Worm (Caenorhabditis elegans) whole organism, L2 larva: ENCODE results near the gene set-16.
A peak's percentile ranks its signal among the peaks of the same experiment; 100 is the strongest.

Experiments used
- C34F6.9 ChIP-seq: fragments of 150-350 bp; optimal IDR thresholded peaks from 2 replicates; lab custom pipeline; 2014; ENCODE audit warnings: missing biosample characterization, missing genetic modification characterization
- F13H6.1 ChIP-seq: sonication (generic microtip); optimal IDR thresholded peaks from 2 replicates; lab custom pipeline; 2016; ENCODE audit warnings: missing genetic modification characterization, missing compliant biosample characterization
- R02D3.7 ChIP-seq: fragments of 150-350 bp; optimal IDR thresholded peaks from 2 replicates; lab custom pipeline; 2014; ENCODE audit warnings: missing biosample characterization, missing genetic modification characterization
- ZK546.5 ChIP-seq: sonication (generic microtip); optimal IDR thresholded peaks from 2 replicates; lab custom pipeline; 2017; ENCODE audit warnings: missing biosample characterization, missing genetic modification characterization
- alr-1 ChIP-seq: fragments of 150-350 bp; optimal IDR thresholded peaks from 2 replicates; lab custom pipeline; 2014; ENCODE audit warnings: missing biosample characterization, missing genetic modification characterization
- aly-2 ChIP-seq: fragments of 150-350 bp; optimal IDR thresholded peaks from 2 replicates; lab custom pipeline; 2014; ENCODE audit warnings: missing biosample characterization, missing genetic modification characterization
- ama-1 ChIP-seq: fragments of 150-350 bp; optimal IDR thresholded peaks from 2 replicates; lab custom pipeline; 2018; ENCODE audit warnings: inconsistent platforms
- blmp-1 ChIP-seq: sonication (generic microtip); optimal IDR thresholded peaks from 2 replicates; lab custom pipeline; 2017; ENCODE audit warnings: missing genetic modification characterization, mild to moderate bottlenecking, missing compliant biosample characterization, antibody characterized with exemption, moderate library complexity; ENCODE audit not compliant: insufficient read depth
- ceh-16 ChIP-seq: fragments of 150-350 bp; optimal IDR thresholded peaks from 2 replicates; lab custom pipeline; 2014; ENCODE audit warnings: missing biosample characterization, missing genetic modification characterization
- ceh-82 ChIP-seq: fragments of 150-350 bp; optimal IDR thresholded peaks from 2 replicates; lab custom pipeline; 2014; ENCODE audit warnings: missing biosample characterization, missing genetic modification characterization
- crh-2 ChIP-seq: sonication (generic microtip); optimal IDR thresholded peaks from 2 replicates; lab custom pipeline; 2017; ENCODE audit warnings: missing biosample characterization, missing genetic modification characterization
- dmd-4 ChIP-seq: sonication (generic microtip); optimal IDR thresholded peaks from 2 replicates; lab custom pipeline; 2017; ENCODE audit warnings: missing biosample characterization, missing genetic modification characterization
- egl-27 ChIP-seq: sonication (generic microtip); optimal IDR thresholded peaks from 3 replicates; lab custom pipeline; 2017; ENCODE audit warnings: missing biosample characterization, missing genetic modification reagents, missing genetic modification characterization
- elt-3 ChIP-seq: sonication (generic microtip); optimal IDR thresholded peaks from 2 replicates; lab custom pipeline; 2017; ENCODE audit warnings: missing biosample characterization, missing genetic modification characterization
- gmeb-1 ChIP-seq: fragments of 150-350 bp; optimal IDR thresholded peaks from 2 replicates; lab custom pipeline; 2014; ENCODE audit warnings: missing biosample characterization, missing genetic modification characterization
- lin-11 ChIP-seq: fragments of 150-350 bp; sonication (generic microtip); optimal IDR thresholded peaks from 2 replicates; lab custom pipeline; 2014; ENCODE audit warnings: missing biosample characterization, missing genetic modification characterization, inconsistent platforms, mixed read lengths
- lin-13 ChIP-seq: fragments of 150-350 bp; optimal IDR thresholded peaks from 2 replicates; lab custom pipeline; 2014; ENCODE audit warnings: missing biosample characterization, missing genetic modification reagents, missing genetic modification characterization
- lin-39 ChIP-seq: fragments of 150-350 bp; optimal IDR thresholded peaks from 2 replicates; lab custom pipeline; 2014; ENCODE audit warnings: missing biosample characterization, missing genetic modification reagents, missing genetic modification characterization
- lsy-2 ChIP-seq, 2 experiments: fragments of 150-350 bp in 1 of 2; sonication (generic microtip) in 1 of 2; optimal IDR thresholded peaks; 2 replicates each; lab custom pipeline; 2014 to 2017; ENCODE audit warnings: missing biosample characterization in 2 of 2, missing genetic modification characterization in 2 of 2
- mbf-1 ChIP-seq: sonication (generic microtip); optimal IDR thresholded peaks from 2 replicates; lab custom pipeline; 2017; ENCODE audit warnings: missing biosample characterization, missing genetic modification characterization
- nhr-10 ChIP-seq: sonication (generic microtip); optimal IDR thresholded peaks from 2 replicates; lab custom pipeline; 2017; ENCODE audit warnings: missing biosample characterization, missing genetic modification characterization
- nhr-12 ChIP-seq: fragments of 150-350 bp; optimal IDR thresholded peaks from 2 replicates; lab custom pipeline; 2014; ENCODE audit warnings: missing biosample characterization, missing genetic modification characterization
- nhr-129 ChIP-seq: fragments of 150-350 bp; optimal IDR thresholded peaks from 2 replicates; lab custom pipeline; 2014; ENCODE audit warnings: missing biosample characterization, missing genetic modification characterization
- nhr-21 ChIP-seq: fragments of 150-350 bp; optimal IDR thresholded peaks from 2 replicates; lab custom pipeline; 2014; ENCODE audit warnings: missing biosample characterization, missing genetic modification characterization
- nhr-237 ChIP-seq: fragments of 150-350 bp; optimal IDR thresholded peaks from 2 replicates; lab custom pipeline; 2014; ENCODE audit warnings: missing biosample characterization, missing genetic modification characterization
- nhr-25 ChIP-seq: fragments of 150-350 bp; sonication (generic microtip); optimal IDR thresholded peaks from 3 replicates; lab custom pipeline; 2014; ENCODE audit warnings: missing biosample characterization, missing genetic modification characterization
- nhr-6 ChIP-seq: fragments of 150-350 bp; optimal IDR thresholded peaks from 2 replicates; lab custom pipeline; 2014; ENCODE audit warnings: missing biosample characterization, missing genetic modification characterization
- nhr-77 ChIP-seq: fragments of 150-350 bp; optimal IDR thresholded peaks from 2 replicates; lab custom pipeline; 2014; ENCODE audit warnings: missing biosample characterization, missing genetic modification characterization
- peb-1 ChIP-seq: fragments of 150-350 bp; optimal IDR thresholded peaks from 2 replicates; lab custom pipeline; 2014; ENCODE audit warnings: missing biosample characterization, missing genetic modification characterization
- skn-1 ChIP-seq: sonication (generic microtip); optimal IDR thresholded peaks from 2 replicates; lab custom pipeline; 2017; ENCODE audit warnings: missing biosample characterization, missing genetic modification characterization
- sma-3 ChIP-seq: sonication (generic microtip); optimal IDR thresholded peaks from 2 replicates; lab custom pipeline; 2016; ENCODE audit warnings: missing genetic modification reagents, missing genetic modification characterization, missing compliant biosample characterization
- sma-9 ChIP-seq, 2 experiments: fragments of 150-350 bp in 1 of 2; sonication (generic microtip) in 1 of 2; optimal IDR thresholded peaks; 2 replicates each; lab custom pipeline; 2014 to 2016; ENCODE audit warnings: missing genetic modification characterization in 2 of 2, mild to moderate bottlenecking in 1 of 2, missing biosample characterization in 1 of 2, missing compliant biosample characterization in 1 of 2, missing genetic modification reagents in 1 of 2, moderate library complexity in 1 of 2
- snpc-4 ChIP-seq: fragments of 150-350 bp; optimal IDR thresholded peaks from 2 replicates; lab custom pipeline; 2014; ENCODE audit warnings: missing biosample characterization, missing genetic modification characterization
- unc-39 ChIP-seq: fragments of 150-350 bp; optimal IDR thresholded peaks from 2 replicates; lab custom pipeline; 2014; ENCODE audit warnings: missing biosample characterization, missing genetic modification characterization
- unc-55 ChIP-seq: fragments of 150-350 bp; sonication (generic microtip); optimal IDR thresholded peaks from 3 replicates; lab custom pipeline; 2014; ENCODE audit warnings: missing biosample characterization, missing genetic modification reagents, missing genetic modification characterization
- unc-62 ChIP-seq: fragments of 150-350 bp; optimal IDR thresholded peaks from 2 replicates; lab custom pipeline; 2014; ENCODE audit warnings: missing biosample characterization, missing genetic modification reagents, missing genetic modification characterization
- ztf-1 ChIP-seq: fragments of 200-800 bp; sonication (Bioruptor generic); conservative IDR thresholded peaks from 2 replicates; pipeline ENCODE4 v1.3.6; 2022; ENCODE audit warnings: missing genetic modification characterization, missing compliant biosample characterization
- ztf-11 ChIP-seq: sonication (generic microtip); optimal IDR thresholded peaks from 2 replicates; lab custom pipeline; 2017; ENCODE audit warnings: missing biosample characterization, missing genetic modification characterization
- ztf-4 ChIP-seq: fragments of 150-350 bp; optimal IDR thresholded peaks from 2 replicates; lab custom pipeline; 2014; ENCODE audit warnings: missing biosample characterization, missing genetic modification characterization

Gene set-16

DNA sequence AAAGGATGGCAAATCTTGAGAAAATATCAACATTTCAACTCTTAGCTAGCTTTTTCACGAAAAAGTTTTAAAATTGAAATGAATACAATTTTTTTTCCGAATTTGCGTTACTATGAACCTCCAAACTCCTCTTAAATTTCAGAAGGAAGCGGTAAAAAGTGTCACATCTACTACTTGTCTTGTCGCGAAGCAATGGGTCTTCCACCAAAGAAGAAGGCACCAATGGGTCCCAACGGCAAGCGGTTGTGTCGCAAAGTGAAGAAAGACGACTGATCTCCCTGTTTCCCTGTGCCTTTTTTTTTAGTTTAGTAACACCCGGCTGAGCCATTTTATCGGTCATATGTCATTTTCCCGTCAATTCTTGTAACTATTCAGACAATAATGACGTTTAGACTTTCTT, 22.7 kb upstream of the set-16 start:
- TF ChIP-seq peb-1 (no peak), nhr-21 (tag; lab: Kevin White, UChicago) (no peak), sma-3 (no peak), ZK546.5 (tag; lab: Kevin White, UChicago) (no peak), nhr-10 (tag; lab: Kevin White, UChicago) (no peak), ceh-16 (no peak), dmd-4 (tag; lab: Kevin White, UChicago) (no peak), R02D3.7 (no peak), mbf-1 (tag; lab: Kevin White, UChicago) (no peak), F13H6.1 (no peak), blmp-1 (tag; lab: Kevin White, UChicago) (no peak), skn-1 (tag; lab: Kevin White, UChicago) (no peak), unc-62 (GFP tag; lab: Kevin White, UChicago) (no peak)

DNA sequence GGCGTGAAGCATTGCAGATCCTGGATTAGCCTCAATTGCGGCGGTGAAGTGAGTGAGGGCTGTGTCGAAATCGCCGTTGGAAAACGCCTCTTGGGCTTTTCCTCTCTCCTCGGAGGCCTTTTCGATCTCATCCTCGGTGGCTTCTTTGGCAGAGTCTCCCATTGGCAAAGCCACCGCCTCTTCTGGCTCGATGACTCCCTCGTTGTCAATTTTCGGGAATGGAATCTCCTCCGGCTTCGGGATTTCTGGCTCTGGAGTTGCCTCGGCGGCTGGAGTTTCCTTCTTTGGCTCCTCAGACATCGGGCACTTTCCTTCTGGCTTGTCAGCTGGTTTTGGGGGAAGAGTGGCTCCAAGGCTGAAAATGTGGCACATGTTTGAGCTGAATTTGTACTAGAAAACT, 22.0 kb upstream of the set-16 start:
- TF ChIP-seq ztf-1, result no peak
- no peak for TF ChIP-seq elt-3
- TF ChIP-seq nhr-129 (tag; lab: Kevin White, UChicago), result no peak
- no peak for TF ChIP-seq gmeb-1 (tag; lab: Kevin White, UChicago)
- TF ChIP-seq nhr-6 (tag; lab: Kevin White, UChicago), result no peak
- no peak for TF ChIP-seq sma-3
- no peak for TF ChIP-seq nhr-12 (tag; lab: Kevin White, UChicago)
- no peak for TF ChIP-seq snpc-4 (tag; lab: Kevin White, UChicago)
- TF ChIP-seq alr-1 (tag; lab: Kevin White, UChicago), result no peak
- no peak for TF ChIP-seq unc-62 (GFP tag; lab: Kevin White, UChicago)
- no peak for TF ChIP-seq ceh-16
- TF ChIP-seq ama-1 (lab: Kevin White, UChicago), result no peak
- TF ChIP-seq ztf-11, result no peak
- no peak for TF ChIP-seq nhr-77 (tag; lab: Kevin White, UChicago)
- no peak for TF ChIP-seq dmd-4 (tag; lab: Kevin White, UChicago)
- TF ChIP-seq lin-39, result no peak
- no peak for TF ChIP-seq lin-13 (GFP tag; lab: Kevin White, UChicago)
- no peak for TF ChIP-seq aly-2 (tag; lab: Kevin White, UChicago)
- TF ChIP-seq, all 48 proteins: peak for 0

DNA sequence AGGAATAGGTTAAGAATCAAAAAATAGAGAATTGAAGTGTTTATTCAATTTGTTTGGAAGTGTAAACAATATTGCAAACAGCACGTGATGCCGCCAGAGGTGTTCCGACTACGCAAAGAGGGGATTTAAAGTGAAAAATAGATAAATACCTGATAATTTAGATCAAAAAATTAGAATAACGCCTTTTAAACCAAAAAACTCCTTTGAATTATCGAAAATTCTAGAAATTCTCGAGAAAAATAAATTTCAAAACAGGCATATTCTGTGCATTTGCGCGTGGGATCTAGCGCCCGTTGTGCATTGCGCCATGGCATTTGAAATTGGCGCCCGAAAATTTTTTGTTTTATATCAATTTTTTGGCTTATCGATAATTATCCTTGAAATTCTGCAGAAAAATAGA, 21.4 kb upstream of the set-16 start, which contains the start of gene hip-1:
hip-1 (minus strand) TSS at position 225 of the 400 bp plus-strand sequence.
- no peak for TF ChIP-seq unc-39
- no peak for TF ChIP-seq ztf-11
- TF ChIP-seq gmeb-1 (tag; lab: Kevin White, UChicago), result peak; percentile 65
- no peak for TF ChIP-seq peb-1
- TF ChIP-seq crh-2 (tag; lab: Kevin White, UChicago), result peak; percentile 59
- TF ChIP-seq lsy-2 (tag; optimal IDR thresholded peaks at IDR 0.05; lab: Kevin White, UChicago), result peak; percentile 18 to 69
- no peak for TF ChIP-seq ZK546.5 (tag; lab: Kevin White, UChicago)
- no peak for TF ChIP-seq nhr-12 (tag; lab: Kevin White, UChicago)
- peak; percentile 35 for TF ChIP-seq snpc-4 (tag; lab: Kevin White, UChicago)
- TF ChIP-seq unc-55 (GFP tag; lab: Kevin White, UChicago), result peak; percentile 68
- TF ChIP-seq elt-3, result no peak
- TF ChIP-seq F13H6.1, result peak; percentile 44
- no peak for TF ChIP-seq nhr-237
- TF ChIP-seq C34F6.9 (tag; lab: Kevin White, UChicago), result peak; percentile 83
- TF ChIP-seq alr-1 (tag; lab: Kevin White, UChicago), result no peak
- TF ChIP-seq sma-9 (GFP tag; optimal IDR thresholded peaks at IDR 0.05; lab: Kevin White, UChicago), result peak; percentile 19
- no peak for TF ChIP-seq sma-9 (tag; optimal IDR thresholded peaks at IDR 0.05; lab: Kevin White, UChicago)
- TF ChIP-seq nhr-10 (tag; lab: Kevin White, UChicago), result no peak
- peak; percentile 6 for TF ChIP-seq nhr-25 (tag; lab: Kevin White, UChicago)
- no peak for TF ChIP-seq aly-2 (tag; lab: Kevin White, UChicago)
- TF ChIP-seq lin-13 (GFP tag; lab: Kevin White, UChicago), result peak; percentile 31
- TF ChIP-seq lin-11 (tag; lab: Kevin White, UChicago), result peak; percentile 2

DNA sequence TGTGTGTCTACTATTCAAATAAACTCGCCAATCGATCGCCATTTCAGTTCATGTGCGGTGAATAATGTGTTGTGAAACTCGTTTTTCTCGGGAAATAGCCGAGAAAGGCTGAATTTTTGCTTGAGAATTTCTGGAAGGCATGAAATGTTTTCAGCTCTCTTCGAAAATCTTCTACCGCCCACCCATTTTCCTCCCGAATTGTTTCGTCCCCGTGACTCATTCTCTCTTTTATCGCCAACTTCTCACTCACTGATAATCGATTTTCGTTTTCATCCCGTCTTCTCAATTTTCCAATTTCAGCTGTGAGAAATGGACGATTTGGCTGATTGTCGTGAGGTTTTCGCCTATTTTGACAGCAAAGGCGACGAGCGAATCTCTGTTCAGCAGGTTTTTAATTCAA, 20.7 kb upstream of the set-16 start, which contains the start of gene mlc-5:
mlc-5 (plus strand) TSS at position 301 of the 400 bp plus-strand sequence.
- TF ChIP-seq alr-1 (tag; lab: Kevin White, UChicago), result no peak
- TF ChIP-seq nhr-129 (tag; lab: Kevin White, UChicago), result no peak
- no peak for TF ChIP-seq ceh-16
- TF ChIP-seq ztf-4 (tag; lab: Kevin White, UChicago), result no peak
- TF ChIP-seq dmd-4 (tag; lab: Kevin White, UChicago), result no peak
- TF ChIP-seq sma-3, result no peak
- no peak for TF ChIP-seq lin-13 (GFP tag; lab: Kevin White, UChicago)
- TF ChIP-seq ceh-82, result no peak
- no peak for TF ChIP-seq nhr-237
- TF ChIP-seq egl-27 (tag; lab: Kevin White, UChicago), result no peak
- no peak for TF ChIP-seq aly-2 (tag; lab: Kevin White, UChicago)
- TF ChIP-seq ama-1 (lab: Kevin White, UChicago), result no peak
- no peak for TF ChIP-seq skn-1 (tag; lab: Kevin White, UChicago)
- TF ChIP-seq elt-3, result no peak
- no peak for TF ChIP-seq nhr-25 (tag; lab: Kevin White, UChicago)
- TF ChIP-seq R02D3.7, result no peak
